Fruit fly (Drosophila melanogaster) whole organism, embryonic: Measurements from ENCODE around the gene CG11000.

Source experiments
- CG11093 ChIP-seq: fragments of 200-800 bp; sonication (Bioruptor generic); IDR thresholded peaks from 3 replicates; pipeline ENCODE4 v1.3.6; 2022; ENCODE audit warnings: missing biosample characterization, missing genetic modification characterization
- CG11456 ChIP-seq: fragments of 200-800 bp; sonication (Bioruptor generic); IDR thresholded peaks from 3 replicates; pipeline ENCODE4 v1.3.6; 2022; ENCODE audit warnings: missing biosample characterization, missing genetic modification characterization
- CG11695 ChIP-seq: fragments of 200-800 bp; sonication (Bioruptor generic); IDR thresholded peaks from 3 replicates; pipeline ENCODE4 v1.3.6; 2022; ENCODE audit warnings: missing biosample characterization, missing genetic modification characterization
- CG12104 ChIP-seq: fragments of 200-800 bp; sonication (Bioruptor generic); optimal IDR thresholded peaks from 3 replicates; lab custom pipeline; 2016; ENCODE audit warnings: missing biosample characterization, missing genetic modification characterization
- CG13424 ChIP-seq: fragments of 200-800 bp; sonication (Bioruptor generic); optimal IDR thresholded peaks from 2 replicates; lab custom pipeline; 2019; ENCODE audit warnings: missing biosample characterization, mild to moderate bottlenecking, missing genetic modification characterization, moderate library complexity
- CG14050 ChIP-seq: fragments of 200-800 bp; sonication (Bioruptor generic); IDR thresholded peaks from 3 replicates; pipeline ENCODE4 v1.3.6; 2022; ENCODE audit warnings: missing biosample characterization, missing genetic modification characterization
- CG1602 ChIP-seq: fragments of 200-800 bp; sonication (Bioruptor generic); optimal IDR thresholded peaks from 3 replicates; lab custom pipeline; 2016; ENCODE audit warnings: missing biosample characterization, missing genetic modification characterization
- CG18262 ChIP-seq: fragments of 200-800 bp; optimal IDR thresholded peaks from 3 replicates; lab custom pipeline; 2019; ENCODE audit warnings: missing biosample characterization, mild to moderate bottlenecking, missing genetic modification characterization, moderate library complexity
- CG32772 ChIP-seq: fragments of 200-800 bp; sonication (Bioruptor generic); IDR thresholded peaks from 2 replicates; pipeline ENCODE4 v1.3.6; 2022; ENCODE audit warnings: missing biosample characterization, missing genetic modification characterization
- CG3281 ChIP-seq: fragments of 200-800 bp; sonication (Bioruptor generic); optimal IDR thresholded peaks from 3 replicates; lab custom pipeline; 2017; ENCODE audit warnings: missing biosample characterization, mild to moderate bottlenecking, missing genetic modification characterization
- CG3838 ChIP-seq: fragments of 200-800 bp; sonication (Bioruptor generic); optimal IDR thresholded peaks from 3 replicates; lab custom pipeline; 2016; ENCODE audit warnings: missing biosample characterization, missing genetic modification characterization
- CG4328 ChIP-seq: fragments of 200-800 bp; sonication (Bioruptor generic); optimal IDR thresholded peaks from 3 replicates; lab custom pipeline; 2017; ENCODE audit warnings: missing biosample characterization, missing genetic modification reagents, missing genetic modification characterization
- CG43689 ChIP-seq: fragments of 200-800 bp; sonication (Bioruptor generic); IDR thresholded peaks from 2 replicates; pipeline ENCODE4 v1.3.6; 2022; ENCODE audit warnings: missing biosample characterization, missing genetic modification characterization
- CG4617 ChIP-seq: fragments of 200-800 bp; sonication (Bioruptor generic); optimal IDR thresholded peaks from 3 replicates; lab custom pipeline; 2016; ENCODE audit warnings: missing biosample characterization, missing genetic modification characterization, borderline replicate concordance
- CG7271 ChIP-seq: fragments of 200-800 bp; sonication (Bioruptor generic); optimal IDR thresholded peaks from 2 replicates; lab custom pipeline; 2018; ENCODE audit warnings: missing biosample characterization, mild to moderate bottlenecking, missing genetic modification characterization, moderate library complexity
- CG7745 ChIP-seq: fragments of 200-800 bp; sonication (Bioruptor generic); optimal IDR thresholded peaks from 2 replicates; lab custom pipeline; 2018; ENCODE audit warnings: missing biosample characterization, mild to moderate bottlenecking, missing genetic modification characterization, moderate library complexity
- CG9609 ChIP-seq: fragments of 200-800 bp; sonication (Bioruptor generic); optimal IDR thresholded peaks from 3 replicates; lab custom pipeline; 2016; ENCODE audit warnings: missing biosample characterization, missing genetic modification characterization
- Camta ChIP-seq: fragments of 200-800 bp; sonication (Bioruptor generic); optimal IDR thresholded peaks from 2 replicates; lab custom pipeline; 2016; ENCODE audit warnings: missing biosample characterization, missing genetic modification characterization
- D19A ChIP-seq: fragments of 200-800 bp; optimal IDR thresholded peaks from 3 replicates; lab custom pipeline; 2019; ENCODE audit warnings: missing biosample characterization, mild to moderate bottlenecking, missing genetic modification characterization, moderate library complexity
- Dip3 ChIP-seq: fragments of 200-800 bp; sonication (Bioruptor generic); optimal IDR thresholded peaks from 3 replicates; lab custom pipeline; 2016; ENCODE audit warnings: missing biosample characterization, missing genetic modification characterization
- Dll ChIP-seq: fragments of 200-800 bp; sonication (Bioruptor generic); IDR thresholded peaks from 4 replicates; pipeline ENCODE4 v1.3.6; 2022; ENCODE audit warnings: missing biosample characterization, missing genetic modification characterization; ENCODE audit not compliant: partially characterized antibody
- Meics ChIP-seq: fragments of 200-800 bp; sonication (Bioruptor generic); optimal IDR thresholded peaks from 2 replicates; lab custom pipeline; 2017; ENCODE audit warnings: missing biosample characterization, mild to moderate bottlenecking, missing genetic modification characterization
- Nf-YB ChIP-seq: fragments of 200-800 bp; sonication (Bioruptor generic); optimal IDR thresholded peaks from 3 replicates; lab custom pipeline; 2019; ENCODE audit warnings: missing biosample characterization, mild to moderate bottlenecking, missing genetic modification characterization, moderate library complexity
- Oaz ChIP-seq: fragments of 200-800 bp; sonication (Bioruptor generic); IDR thresholded peaks from 2 replicates; pipeline ENCODE4 v1.3.6; 2022; ENCODE audit warnings: missing biosample characterization, missing genetic modification characterization
- Pdp1 ChIP-seq, 2 experiments: fragments of 200-800 bp; sonication (Bioruptor generic); optimal IDR thresholded peaks; 3 replicates each; lab custom pipeline; 2016; ENCODE audit warnings: missing biosample characterization in 2 of 2, missing genetic modification characterization in 2 of 2, mild to moderate bottlenecking in 1 of 2, moderate library complexity in 1 of 2
- Sin3A ChIP-seq: fragments of >200 bp; optimal IDR thresholded peaks from 2 replicates; lab custom pipeline; 2018
- Taf1 ChIP-seq: fragments of 200-800 bp; sonication (Bioruptor generic); IDR thresholded peaks from 2 replicates; pipeline ENCODE4 v1.3.6; 2022; ENCODE audit warnings: missing biosample characterization, missing genetic modification characterization
- ato ChIP-seq: fragments of 200-800 bp; sonication (Bioruptor generic); IDR thresholded peaks from 2 replicates; pipeline ENCODE4 v1.3.6; 2022; ENCODE audit warnings: missing biosample characterization, missing genetic modification characterization; ENCODE audit not compliant: partially characterized antibody
- az2 ChIP-seq: fragments of 200-800 bp; sonication (Bioruptor generic); optimal IDR thresholded peaks from 3 replicates; lab custom pipeline; 2016; ENCODE audit warnings: missing biosample characterization, missing genetic modification characterization
- bcd ChIP-seq: fragments of 200-800 bp; sonication (Bioruptor generic); optimal IDR thresholded peaks from 2 replicates; lab custom pipeline; 2017; ENCODE audit warnings: missing biosample characterization, mild to moderate bottlenecking, missing genetic modification characterization
- crp ChIP-seq, 2 experiments: fragments of 200-800 bp; sonication (Bioruptor generic); optimal IDR thresholded peaks; 2 replicates in 1 of 2; 3 replicates in 1 of 2; lab custom pipeline; 2017; ENCODE audit warnings: missing biosample characterization in 2 of 2, missing genetic modification characterization in 2 of 2, mild to moderate bottlenecking in 1 of 2, moderate library complexity in 1 of 2
- cwo ChIP-seq: fragments of 200-800 bp; sonication (Bioruptor generic); optimal IDR thresholded peaks from 3 replicates; lab custom pipeline; 2017; ENCODE audit warnings: missing biosample characterization, missing genetic modification characterization, mild to moderate bottlenecking, moderate library complexity, missing genetic modification reagents
- dati ChIP-seq: fragments of 200-800 bp; sonication (Bioruptor generic); IDR thresholded peaks from 2 replicates; pipeline ENCODE4 v1.3.6; 2022; ENCODE audit warnings: missing biosample characterization, missing genetic modification characterization
- ewg ChIP-seq: fragments of 200-800 bp; sonication (Bioruptor generic); optimal IDR thresholded peaks from 3 replicates; lab custom pipeline; 2017; ENCODE audit warnings: mild to moderate bottlenecking, missing biosample characterization, missing genetic modification reagents, missing genetic modification characterization
- fd102C ChIP-seq: fragments of 200-800 bp; sonication (Bioruptor generic); optimal IDR thresholded peaks from 2 replicates; lab custom pipeline; 2018; ENCODE audit warnings: missing biosample characterization, mild to moderate bottlenecking, missing genetic modification characterization, moderate library complexity
- ftz-f1 ChIP-seq: fragments of 200-800 bp; sonication (Bioruptor generic); optimal IDR thresholded peaks from 2 replicates; lab custom pipeline; 2016; ENCODE audit warnings: missing biosample characterization, missing genetic modification characterization
- fu2 ChIP-seq: fragments of 200-800 bp; sonication (Bioruptor generic); optimal IDR thresholded peaks from 2 replicates; lab custom pipeline; 2016; ENCODE audit warnings: missing biosample characterization, missing genetic modification characterization
- gfzf ChIP-seq: fragments of 200-800 bp; sonication (Bioruptor generic); optimal IDR thresholded peaks from 2 replicates; lab custom pipeline; 2016; ENCODE audit warnings: missing biosample characterization, mild to moderate bottlenecking, missing genetic modification characterization, moderate library complexity
- grau ChIP-seq: fragments of 200-800 bp; optimal IDR thresholded peaks from 3 replicates; lab custom pipeline; 2019; ENCODE audit warnings: missing biosample characterization, mild to moderate bottlenecking, missing genetic modification characterization, moderate library complexity
- lmd ChIP-seq: fragments of 200-800 bp; sonication (Bioruptor generic); IDR thresholded peaks from 2 replicates; pipeline ENCODE4 v1.3.6; 2022; ENCODE audit warnings: missing biosample characterization, missing genetic modification characterization
- oc ChIP-seq: fragments of 200-800 bp; sonication (Bioruptor generic); optimal IDR thresholded peaks from 2 replicates; lab custom pipeline; 2018; ENCODE audit warnings: missing biosample characterization, mild to moderate bottlenecking, missing genetic modification characterization, moderate library complexity
- pan ChIP-seq, 4 experiments: fragments of >200 bp in 3 of 4; fragments of 200-800 bp in 1 of 4; sonication (Bioruptor generic) in 1 of 4; optimal IDR thresholded peaks in 3 of 4; IDR thresholded peaks in 1 of 4; 2 replicates each; pipeline versions ENCODE4 v1.3.6 to Lab custom; 2017 to 2022; ENCODE audit warnings: missing biosample characterization in 2 of 4, missing genetic modification characterization in 2 of 4, mixed read lengths in 1 of 4
- salm ChIP-seq: fragments of 200-800 bp; sonication (Bioruptor generic); optimal IDR thresholded peaks from 2 replicates; lab custom pipeline; 2018; ENCODE audit warnings: missing biosample characterization, mild to moderate bottlenecking, missing genetic modification characterization
- shn ChIP-seq: fragments of 200-800 bp; sonication (Bioruptor generic); optimal IDR thresholded peaks from 3 replicates; lab custom pipeline; 2016; ENCODE audit warnings: missing biosample characterization, missing genetic modification characterization
- slp2 ChIP-seq: fragments of 200-800 bp; sonication (Bioruptor generic); optimal IDR thresholded peaks from 2 replicates; lab custom pipeline; 2016; ENCODE audit warnings: missing biosample characterization, missing genetic modification characterization
- sug ChIP-seq: fragments of 200-800 bp; optimal IDR thresholded peaks from 2 replicates; lab custom pipeline; 2019; ENCODE audit warnings: missing biosample characterization, mild to moderate bottlenecking, missing genetic modification characterization, moderate library complexity
- tin ChIP-seq: fragments of 200-800 bp; sonication (Bioruptor generic); optimal IDR thresholded peaks from 3 replicates; lab custom pipeline; 2016; ENCODE audit warnings: missing biosample characterization, missing genetic modification characterization
- unc-4 ChIP-seq: fragments of 200-800 bp; sonication (Bioruptor generic); IDR thresholded peaks from 2 replicates; pipeline ENCODE4 v1.3.6; 2022; ENCODE audit warnings: missing biosample characterization, missing genetic modification characterization; ENCODE audit not compliant: partially characterized antibody
- vfl ChIP-seq: fragments of 200-800 bp; sonication (Bioruptor generic); optimal IDR thresholded peaks from 2 replicates; lab custom pipeline; 2016; ENCODE audit warnings: missing biosample characterization, missing genetic modification characterization
- zf30C ChIP-seq: fragments of 200-800 bp; sonication (Bioruptor generic); optimal IDR thresholded peaks from 3 replicates; lab custom pipeline; 2018; ENCODE audit warnings: missing biosample characterization, mild to moderate bottlenecking, missing genetic modification characterization

The CG11000 gene

DNA sequence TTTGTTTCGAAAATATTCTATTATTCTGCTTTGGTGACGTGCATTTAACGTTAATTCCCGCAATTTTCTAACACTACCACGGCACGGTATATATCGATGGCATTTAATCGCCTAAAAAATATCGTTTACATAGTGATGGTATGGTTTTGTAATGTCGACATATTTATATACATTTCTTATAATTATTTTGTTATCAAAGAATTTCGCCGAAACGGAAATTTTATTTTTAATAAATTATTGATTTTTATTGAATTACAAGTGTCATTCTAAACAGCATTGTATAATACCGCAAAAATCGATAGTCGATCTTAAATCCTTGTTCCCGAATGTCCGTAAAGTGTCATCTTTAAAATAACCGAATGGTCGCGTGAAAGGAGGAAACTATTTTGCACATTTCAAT, 22.3 kb downstream of the CG11000 start, which contains the start of the genes Sec20 and dgrn (continued):
- no peak for TF ChIP-seq Oaz (GFP tag; lab: Robert Waterston, UW)
- peak; percentile 20 to 87 for TF ChIP-seq Pdp1 (GFP tag; optimal IDR thresholded peaks at IDR 0.05; lab: Kevin White, UChicago)
- TF ChIP-seq CG12104 (GFP tag; lab: Kevin White, UChicago), result peak; percentile 38
- no peak for TF ChIP-seq slp2 (GFP tag; lab: Kevin White, UChicago)
- peak; percentile 62 for TF ChIP-seq bcd (GFP tag; lab: Kevin White, UChicago)
- no peak for TF ChIP-seq CG11093 (GFP tag; lab: Robert Waterston, UW)
- TF ChIP-seq unc-4, result peak; percentile 95
- TF ChIP-seq D19A (tag; lab: Kevin White, UChicago), result peak; percentile 70
- peak; percentile 65 for TF ChIP-seq CG1602 (GFP tag; lab: Kevin White, UChicago)
- peak; percentile 74 for TF ChIP-seq CG13424 (tag; lab: Kevin White, UChicago)
- peak; percentile 38 for TF ChIP-seq CG3281 (GFP tag; lab: Kevin White, UChicago)
- TF ChIP-seq ato (GFP tag; lab: Robert Waterston, UW), result peak; percentile 80; the same call in 1 of the 2 replicates
- peak; percentile 70 for TF ChIP-seq az2 (GFP tag; lab: Kevin White, UChicago)
- no peak for TF ChIP-seq shn
- TF ChIP-seq Dll (GFP tag; lab: Robert Waterston, UW), result peak; percentile 96
- no peak for TF ChIP-seq dati
- TF ChIP-seq CG9609 (GFP tag; lab: Kevin White, UChicago), result peak; percentile 37
- TF ChIP-seq CG11456 (GFP tag; lab: Robert Waterston, UW), result peak; percentile 70; the same call in 2 of the 3 replicates
- TF ChIP-seq Meics, result peak; percentile 46
- TF ChIP-seq CG4617 (GFP tag; lab: Kevin White, UChicago), result peak; percentile 96
- no peak for TF ChIP-seq Camta
- peak; percentile 72 for TF ChIP-seq CG18262 (tag; lab: Kevin White, UChicago)
- no peak for TF ChIP-seq salm (tag; lab: Kevin White, UChicago)
- TF ChIP-seq grau (tag; lab: Kevin White, UChicago), result peak; percentile 74
- TF ChIP-seq ftz-f1, result no peak
- peak; percentile 46 for TF ChIP-seq CG4328 (GFP tag; lab: Kevin White, UChicago)
- peak; percentile 50 for TF ChIP-seq CG7271
- 0 out of 3 replicates have a peak, but pooled peaks have one; percentile 19 for TF ChIP-seq CG11695 (GFP tag; lab: Robert Waterston, UW)
- no peak for TF ChIP-seq fu2 (GFP tag; lab: Kevin White, UChicago)
- no peak for TF ChIP-seq zf30C (GFP tag; lab: Kevin White, UChicago)
- TF ChIP-seq CG7745 (tag; lab: Kevin White, UChicago), result no peak
- peak; percentile 65 for TF ChIP-seq tin
- peak; percentile 31 for TF ChIP-seq cwo (GFP tag; lab: Kevin White, UChicago)
- TF ChIP-seq pan (optimal IDR thresholded peaks at IDR 0.05; lab: Kevin White, UChicago), result no peak
- TF ChIP-seq pan (GFP tag; optimal IDR thresholded peaks at IDR 0.05 in 1 of 2, IDR thresholded peaks at IDR 0.05 in 1 of 2), result peak in 1 of 2 experiments; percentile 37
- peak; percentile 56 for TF ChIP-seq Dip3 (GFP tag; lab: Kevin White, UChicago)
- no peak for TF ChIP-seq CG43689 (GFP tag; lab: Robert Waterston, UW)
- TF ChIP-seq sug (tag; lab: Kevin White, UChicago), result peak; percentile 79
- peak; percentile 57 for TF ChIP-seq vfl
- peak; percentile 15 for TF ChIP-seq fd102C (GFP tag; lab: Kevin White, UChicago)
- TF ChIP-seq Sin3A, result peak; percentile 40
- no peak for TF ChIP-seq Nf-YB
- TF ChIP-seq Taf1 (GFP tag; lab: Robert Waterston, UW), result 0 out of 2 replicates have a peak, but pooled peaks have one; percentile 28
- TF ChIP-seq ewg, result peak; percentile 18
- TF ChIP-seq gfzf (GFP tag; lab: Kevin White, UChicago), result peak; percentile 50
- peak; percentile 30; the same call in 1 of the 2 replicates for TF ChIP-seq lmd (GFP tag; lab: Robert Waterston, UW)
- peak; percentile 26 for TF ChIP-seq oc
- peak; percentile 38; the same call in 1 of the 3 replicates for TF ChIP-seq CG14050
- no peak for TF ChIP-seq CG3838 (GFP tag; lab: Kevin White, UChicago)
- TF ChIP-seq CG32772 (GFP tag; lab: Robert Waterston, UW), result peak; percentile 50; the same call in 1 of the 2 replicates
- TF ChIP-seq crp (GFP tag; optimal IDR thresholded peaks at IDR 0.05; lab: Kevin White, UChicago), result peak in 1 of 2 experiments; percentile 6
